Worm (Caenorhabditis elegans) whole organism, L1 larva: ENCODE data around the gene pph-4.1.

ENCODE experiments used
- C16A3.4 ChIP-seq: fragments of 150-350 bp; optimal IDR thresholded peaks from 2 replicates; lab custom pipeline; 2014; ENCODE audit warnings: missing biosample characterization, missing genetic modification characterization
- F16B12.6 ChIP-seq: fragments of 150-350 bp; optimal IDR thresholded peaks from 2 replicates; lab custom pipeline; 2014; ENCODE audit warnings: missing biosample characterization, missing genetic modification characterization
- alr-1 ChIP-seq: fragments of 200-800 bp; sonication (Bioruptor generic); optimal IDR thresholded peaks from 2 replicates; lab custom pipeline; 2018; ENCODE audit warnings: borderline replicate concordance, mild to moderate bottlenecking, missing genetic modification characterization, missing compliant biosample characterization
- blmp-1 ChIP-seq: fragments of 150-350 bp; optimal IDR thresholded peaks from 2 replicates; lab custom pipeline; 2014; ENCODE audit warnings: missing biosample characterization, missing genetic modification characterization
- ceh-63 ChIP-seq: fragments of 200-800 bp; sonication (Bioruptor generic); optimal IDR thresholded peaks from 2 replicates; lab custom pipeline; 2018; ENCODE audit warnings: mild to moderate bottlenecking, missing genetic modification characterization, missing compliant biosample characterization
- ceh-82 ChIP-seq, 3 experiments: fragments of 150-350 bp in 1 of 3; sonication (generic microtip) in 2 of 3; optimal IDR thresholded peaks; 2 replicates each; lab custom pipeline; 2014 to 2017; ENCODE audit warnings: missing biosample characterization in 3 of 3, missing genetic modification characterization in 3 of 3
- ceh-88 ChIP-seq: fragments of 200-800 bp; sonication (Bioruptor generic); IDR thresholded peaks from 2 replicates; pipeline ENCODE4 v1.3.6; 2022; ENCODE audit warnings: missing genetic modification characterization, missing compliant biosample characterization
- dpl-1 ChIP-seq, 3 experiments: fragments of 150-350 bp in 2 of 3; sonication (generic microtip) in 1 of 3; optimal IDR thresholded peaks; 2 replicates each; lab custom pipeline; 2014 to 2017; ENCODE audit warnings: missing biosample characterization in 3 of 3, missing genetic modification characterization in 3 of 3, missing genetic modification reagents in 3 of 3
- egl-27 ChIP-seq, 2 experiments: fragments of 150-350 bp in 1 of 2; sonication (generic microtip); optimal IDR thresholded peaks; 3 replicates each; lab custom pipeline; 2017 to 2018; ENCODE audit warnings: missing biosample characterization in 2 of 2, missing genetic modification characterization in 2 of 2, missing genetic modification reagents in 2 of 2
- isw-1 ChIP-seq: fragments of 200-800 bp; sonication (Bioruptor generic); IDR thresholded peaks from 2 replicates; pipeline ENCODE4 v1.3.6; 2022; ENCODE audit warnings: missing genetic modification characterization, missing compliant biosample characterization
- lsy-2 ChIP-seq, 2 experiments: fragments of 150-350 bp; optimal IDR thresholded peaks; 2 replicates each; lab custom pipeline; 2014; ENCODE audit warnings: missing biosample characterization in 2 of 2, missing genetic modification characterization in 2 of 2
- nhr-11 ChIP-seq: fragments of 150-350 bp; optimal IDR thresholded peaks from 2 replicates; lab custom pipeline; 2014; ENCODE audit warnings: missing biosample characterization, missing genetic modification characterization
- nhr-12 ChIP-seq: sonication (generic microtip); optimal IDR thresholded peaks from 2 replicates; lab custom pipeline; 2017; ENCODE audit warnings: missing biosample characterization, missing genetic modification characterization
- nhr-28 ChIP-seq: fragments of 150-350 bp; optimal IDR thresholded peaks from 2 replicates; lab custom pipeline; 2014; ENCODE audit warnings: missing biosample characterization, missing genetic modification characterization
- sup-37 ChIP-seq: fragments of 200-800 bp; sonication (Bioruptor generic); optimal IDR thresholded peaks from 2 replicates; lab custom pipeline; 2018; ENCODE audit warnings: mild to moderate bottlenecking, missing genetic modification characterization, missing compliant biosample characterization
- tbx-2 ChIP-seq: sonication (generic microtip); optimal IDR thresholded peaks from 2 replicates; lab custom pipeline; 2016; ENCODE audit warnings: missing genetic modification characterization, missing compliant biosample characterization
- tlp-1 ChIP-seq: fragments of 150-350 bp; optimal IDR thresholded peaks from 2 replicates; lab custom pipeline; 2014; ENCODE audit warnings: missing biosample characterization, missing genetic modification characterization
- unc-62 ChIP-seq: fragments of 150-350 bp; optimal IDR thresholded peaks from 2 replicates; lab custom pipeline; 2014; ENCODE audit warnings: missing biosample characterization, missing genetic modification reagents, missing genetic modification characterization
- ztf-11 ChIP-seq, 2 experiments: sonication (generic microtip); optimal IDR thresholded peaks; 2 replicates each; lab custom pipeline; 2016 to 2017; ENCODE audit warnings: missing genetic modification characterization in 2 of 2, missing biosample characterization in 1 of 2, missing compliant biosample characterization in 1 of 2

Gene pph-4.1

DNA sequence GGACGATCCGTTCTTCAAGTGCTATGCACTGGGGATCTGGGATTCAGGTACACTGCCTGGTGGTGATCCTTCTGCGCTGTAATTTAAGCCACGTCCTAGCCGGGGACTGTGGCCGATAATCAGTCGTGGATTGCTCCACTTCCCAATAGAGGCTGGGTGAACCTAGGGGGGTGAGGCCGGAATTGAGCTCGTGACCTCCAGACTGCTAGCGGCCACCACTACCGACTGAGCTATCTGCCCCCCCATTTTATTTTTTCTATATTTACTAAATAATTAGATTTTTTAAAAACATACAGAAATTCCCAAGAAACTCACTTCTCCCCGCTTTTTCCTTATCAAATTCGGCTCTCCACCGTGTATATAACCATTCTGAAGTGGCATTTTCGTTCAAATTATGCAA lies 53.8 kb downstream of the pph-4.1 start:
- no peak for TF ChIP-seq ceh-63 (GFP tag; lab: Kevin White, UChicago)
- no peak for TF ChIP-seq lsy-2 (tag; optimal IDR thresholded peaks at IDR 0.05; lab: Kevin White, UChicago)
- no peak for TF ChIP-seq dpl-1 (GFP tag; optimal IDR thresholded peaks at IDR 0.05; lab: Kevin White, UChicago)
- no peak for TF ChIP-seq nhr-28 (tag; lab: Kevin White, UChicago)
- TF ChIP-seq ztf-11 (tag; optimal IDR thresholded peaks at IDR 0.05; lab: Kevin White, UChicago), result no peak
- TF ChIP-seq ceh-82 (tag; optimal IDR thresholded peaks at IDR 0.05; lab: Kevin White, UChicago), result no peak
- TF ChIP-seq egl-27 (tag; optimal IDR thresholded peaks at IDR 0.05; lab: Kevin White, UChicago), result no peak
- no peak for TF ChIP-seq nhr-11 (tag; lab: Kevin White, UChicago)
- TF ChIP-seq isw-1 (GFP tag; lab: Robert Waterston, UW), result no peak
- no peak for TF ChIP-seq ceh-88 (GFP tag; lab: Robert Waterston, UW)
- no peak for TF ChIP-seq sup-37 (GFP tag; lab: Kevin White, UChicago)
- no peak for TF ChIP-seq tbx-2 (tag; lab: Kevin White, UChicago)
- no peak for TF ChIP-seq alr-1 (tag; lab: Kevin White, UChicago)
- TF ChIP-seq blmp-1 (tag; lab: Kevin White, UChicago), result no peak
- no peak for TF ChIP-seq nhr-12 (tag; lab: Kevin White, UChicago)
- TF ChIP-seq F16B12.6 (tag; lab: Kevin White, UChicago), result no peak
- TF ChIP-seq tlp-1 (tag; lab: Kevin White, UChicago), result no peak
- no peak for TF ChIP-seq C16A3.4 (tag; lab: Kevin White, UChicago)
- TF ChIP-seq unc-62 (GFP tag; lab: Kevin White, UChicago), result no peak
